Worm (Caenorhabditis elegans): ENCODE measurements around the gene rfth-1.
A peak's percentile ranks its signal among the peaks of the same experiment; 100 is the strongest.

rfth-1 gene

DNA sequence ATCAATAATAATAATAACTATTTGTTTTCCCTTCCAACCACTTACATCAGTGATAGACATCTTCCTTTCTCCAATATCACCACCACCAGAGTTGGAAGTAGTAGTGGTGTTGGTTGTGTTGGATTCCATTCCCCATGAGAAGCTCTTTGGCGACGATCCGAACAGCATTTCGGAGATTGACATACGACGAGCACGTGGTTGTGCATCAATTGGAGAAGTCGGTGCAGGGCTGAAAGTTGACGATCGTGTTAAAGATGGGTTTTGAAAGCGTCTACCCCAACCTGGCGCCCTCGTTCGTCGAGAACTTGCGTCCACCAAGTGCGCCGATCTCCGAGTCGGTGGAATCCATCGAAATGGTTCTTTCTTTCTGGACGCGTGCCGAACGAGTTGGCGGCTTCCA is 42.1 kb downstream of the rfth-1 start:
- TF ChIP-seq unc-30 (tag; optimal IDR thresholded peaks at IDR 0.05), result no peak
- no peak for TF ChIP-seq rnt-1 (tag; optimal IDR thresholded peaks at IDR 0.05)
- TF ChIP-seq egl-27 (tag; optimal IDR thresholded peaks at IDR 0.05), result no peak
- TF ChIP-seq efl-1 (optimal IDR thresholded peaks at IDR 0.05), result no peak
- peak in 1 of 2 experiments; percentile 86 for TF ChIP-seq efl-1 (GFP tag; optimal IDR thresholded peaks at IDR 0.05 in 1 of 2)
- TF ChIP-seq lin-14 (GFP tag; optimal IDR thresholded peaks at IDR 0.05), result no peak

DNA sequence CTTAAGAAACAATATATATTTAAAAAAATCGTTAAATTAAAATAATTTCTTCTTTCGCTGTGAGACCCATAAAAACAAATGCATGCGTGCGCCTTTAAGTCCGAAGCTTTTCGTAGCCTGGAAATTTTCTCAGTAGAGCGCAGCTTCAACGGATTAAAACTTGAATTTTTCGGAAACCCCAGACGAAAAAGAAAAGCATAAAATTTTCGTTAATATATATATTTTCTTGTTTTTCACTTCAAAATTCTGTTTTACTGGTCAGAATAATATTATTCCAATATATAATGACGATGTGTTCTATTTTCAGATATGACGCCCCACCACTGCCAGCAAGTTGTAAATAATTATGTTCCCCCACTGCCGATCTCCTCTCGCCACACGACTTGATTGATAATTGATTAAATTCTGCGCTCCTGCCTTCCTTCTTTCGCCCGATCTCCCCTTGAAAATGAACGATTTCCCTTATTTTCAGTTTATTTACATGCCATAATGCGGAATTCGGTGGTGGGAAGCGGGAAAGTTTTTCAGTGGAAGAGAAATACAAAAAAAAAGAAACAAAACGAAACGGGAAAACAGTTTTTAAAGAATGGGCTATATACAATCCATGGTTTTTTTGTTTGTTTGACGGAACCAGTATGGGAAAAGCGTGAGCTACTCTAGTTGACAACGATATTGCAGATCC is 42.9 kb downstream of the rfth-1 start:
- TF ChIP-seq hlh-17 (GFP tag; optimal IDR thresholded peaks at IDR 0.05; ENCODE audit: borderline replicate concordance) (no peak), nhr-19 (GFP tag; conservative IDR thresholded peaks at IDR 0.05) (peak; percentile 29), efl-1 (optimal IDR thresholded peaks at IDR 0.05) (peak in 1 of 2 experiments; percentile 17), efl-1 (GFP tag; optimal IDR thresholded peaks at IDR 0.05 in 1 of 2) (peak in 1 of 2 experiments; percentile 91), skn-1 (tag; optimal IDR thresholded peaks at IDR 0.05) (no peak), zip-4 (GFP tag; optimal IDR thresholded peaks at IDR 0.05) (no peak), nhr-90 (tag; optimal IDR thresholded peaks at IDR 0.05; ENCODE audit: poor library complexity) (peak; percentile 56), sup-37 (GFP tag; optimal IDR thresholded peaks at IDR 0.05) (peak; percentile 42), unc-30 (tag; optimal IDR thresholded peaks at IDR 0.05) (no peak), alr-1 (tag; optimal IDR thresholded peaks at IDR 0.05; ENCODE audit: borderline replicate concordance) (no peak), pax-3 (tag; optimal IDR thresholded peaks at IDR 0.05) (peak; percentile 28), irx-1 (tag; optimal IDR thresholded peaks at IDR 0.05) (no peak), ztf-4 (tag; optimal IDR thresholded peaks at IDR 0.05) (peak; percentile 39), unc-98 (GFP tag; IDR thresholded peaks at IDR 0.05) (no peak), lir-3 (tag; optimal IDR thresholded peaks at IDR 0.05; ENCODE audit: poor library complexity) (no peak), nhr-47 (tag; optimal IDR thresholded peaks at IDR 0.05) (peak; percentile 33), ceh-63 (GFP tag; optimal IDR thresholded peaks at IDR 0.05) (no peak), fos-1 (tag; optimal IDR thresholded peaks at IDR 0.05) (no peak), aha-1 (tag; optimal IDR thresholded peaks at IDR 0.05) (no peak), lin-14 (GFP tag; optimal IDR thresholded peaks at IDR 0.05) (peak; percentile 38), sox-4 (tag; optimal IDR thresholded peaks at IDR 0.05) (no peak), elt-2 (tag; optimal IDR thresholded peaks at IDR 0.05) (peak; percentile 30), nhr-71 (tag; optimal IDR thresholded peaks at IDR 0.05) (peak; percentile 56), lin-15B (tag; optimal IDR thresholded peaks at IDR 0.05) (no peak), jun-1 (tag; optimal IDR thresholded peaks at IDR 0.05) (no peak), pag-3 (tag; optimal IDR thresholded peaks at IDR 0.05; ENCODE audit: borderline replicate concordance, insufficient read depth) (no peak), fkh-8 (tag; optimal IDR thresholded peaks at IDR 0.05) (peak; percentile 24), xbp-1 (tag; optimal IDR thresholded peaks at IDR 0.05) (no peak), efl-3 (GFP tag; optimal IDR thresholded peaks at IDR 0.05) (no peak), nhr-84 (tag; optimal IDR thresholded peaks at IDR 0.05) (no peak), dpl-1 (GFP tag; optimal IDR thresholded peaks at IDR 0.05) (no peak), ztf-11 (tag; optimal IDR thresholded peaks at IDR 0.05) (peak in 1 of 2 experiments; percentile 11), pqm-1 (tag; optimal IDR thresholded peaks at IDR 0.05) (no peak), nhr-28 (tag; optimal IDR thresholded peaks at IDR 0.05) (no peak), fkh-10 (GFP tag; optimal IDR thresholded peaks at IDR 0.05) (no peak), ama-1 (optimal IDR thresholded peaks at IDR 0.05) (peak; percentile 95), snpc-4 (tag; optimal IDR thresholded peaks at IDR 0.05) (no peak), nhr-85 (tag) (peak; percentile 50), unc-130 (tag; optimal IDR thresholded peaks at IDR 0.05) (no peak), unc-86 (tag; optimal IDR thresholded peaks at IDR 0.05) (no peak), lin-35 (GFP tag; optimal IDR thresholded peaks at IDR 0.05) (peak in 1 of 2 experiments; percentile 27), lin-13 (GFP tag; optimal IDR thresholded peaks at IDR 0.05) (no peak), mab-9 (GFP tag; IDR thresholded peaks at IDR 0.05) (no peak), ceh-82 (tag; optimal IDR thresholded peaks at IDR 0.05) (no peak), dsc-1 (tag; optimal IDR thresholded peaks at IDR 0.05) (no peak), sptf-1 (tag; optimal IDR thresholded peaks at IDR 0.05) (no peak), grh-1 (GFP tag; IDR thresholded peaks at IDR 0.05) (no peak)

Measured in whole organism, L1 larva.